Worm (Caenorhabditis elegans): Measurements from ENCODE around the gene sri-32.

sri-32 gene

DNA sequence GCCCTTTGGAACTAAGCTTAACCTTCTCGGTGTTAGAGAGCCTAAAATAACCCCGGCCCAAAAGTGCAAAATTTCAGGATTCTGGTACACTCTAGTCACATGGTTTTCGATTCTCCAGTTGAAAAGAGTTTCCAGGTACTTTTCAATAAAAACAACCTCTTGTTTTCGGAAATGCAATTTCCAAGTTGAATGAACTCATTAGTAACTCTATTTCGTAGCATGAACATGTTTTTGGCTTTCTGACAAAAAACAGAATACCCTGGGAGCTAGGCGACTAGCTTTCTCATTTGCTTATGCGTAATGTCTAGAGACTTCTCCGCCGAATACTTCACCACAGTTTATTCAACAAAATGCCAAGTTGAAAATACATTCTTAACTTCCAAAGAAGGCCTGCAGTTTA is 31.1 kb downstream of the sri-32 start, which contains the start of gene srh-71:
TSS of gene srh-71 (plus strand) at position 301 of the 400 bp plus-strand sequence.
- TF ChIP-seq nhr-77 (tag; optimal IDR thresholded peaks at IDR 0.05) (no peak), lin-35 (GFP tag; optimal IDR thresholded peaks at IDR 0.05) (no peak), swsn-7 (tag; optimal IDR thresholded peaks at IDR 0.05) (no peak), hlh-17 (GFP tag; optimal IDR thresholded peaks at IDR 0.05; ENCODE audit: borderline replicate concordance) (no peak), lir-3 (tag; optimal IDR thresholded peaks at IDR 0.05; ENCODE audit: poor library complexity) (no peak), snu-23 (GFP tag; optimal IDR thresholded peaks at IDR 0.05) (no peak), lin-15B (tag; optimal IDR thresholded peaks at IDR 0.05) (no peak), elt-2 (tag; optimal IDR thresholded peaks at IDR 0.05) (no peak), nhr-20 (tag; optimal IDR thresholded peaks at IDR 0.05) (no peak), mdl-1 (tag; optimal IDR thresholded peaks at IDR 0.05) (no peak), ztf-11 (tag; optimal IDR thresholded peaks at IDR 0.05) (no peak), irx-1 (tag; optimal IDR thresholded peaks at IDR 0.05) (no peak)

DNA sequence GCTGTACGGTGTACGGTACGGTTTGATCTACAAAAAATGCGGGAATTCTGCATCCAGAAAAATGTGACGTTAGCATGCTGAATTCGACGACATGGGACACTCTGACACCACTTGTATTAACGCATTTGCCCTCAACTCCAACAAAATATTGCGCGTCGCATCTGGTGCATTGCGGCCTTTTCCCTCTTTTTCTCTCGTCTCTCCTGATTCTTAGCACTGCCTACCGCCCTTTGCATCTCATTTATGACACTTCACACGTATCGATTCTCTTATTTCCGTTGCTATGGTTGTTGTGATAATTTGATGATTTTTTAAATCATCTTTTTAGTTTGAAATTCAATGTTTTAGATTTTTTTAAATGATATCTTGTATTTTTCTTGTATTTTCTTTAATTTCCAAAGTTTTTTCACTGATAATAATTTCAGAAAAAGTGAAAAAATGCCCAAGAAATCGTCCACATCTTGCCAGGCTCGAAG is 35.3 kb downstream of the sri-32 start, which contains the start of gene T10D4.6:
TSS of gene T10D4.6 (plus strand) at position 426 of the 476 bp plus-strand sequence.
- TF ChIP-seq aly-2 (tag; optimal IDR thresholded peaks at IDR 0.05) (no peak), pax-3 (tag; optimal IDR thresholded peaks at IDR 0.05) (no peak), F16B12.6 (tag; optimal IDR thresholded peaks at IDR 0.05) (peak; percentile 80), nhr-28 (tag; optimal IDR thresholded peaks at IDR 0.05) (no peak), jun-1 (tag; optimal IDR thresholded peaks at IDR 0.05) (no peak), ama-1 (optimal IDR thresholded peaks at IDR 0.05) (no peak), ceh-82 (tag; optimal IDR thresholded peaks at IDR 0.05) (peak in 1 of 3 experiments; percentile 19), hlh-4 (tag; optimal IDR thresholded peaks at IDR 0.05) (no peak), nhr-76 (tag; optimal IDR thresholded peaks at IDR 0.05) (no peak), ztf-4 (tag; optimal IDR thresholded peaks at IDR 0.05) (no peak), C34B4.2 (tag; optimal IDR thresholded peaks at IDR 0.05) (no peak), ztf-11 (tag; optimal IDR thresholded peaks at IDR 0.05) (no peak), rnt-1 (tag; optimal IDR thresholded peaks at IDR 0.05) (peak; percentile 22), lsy-2 (tag; optimal IDR thresholded peaks at IDR 0.05) (peak in 1 of 2 experiments; percentile 40), sptf-1 (tag; optimal IDR thresholded peaks at IDR 0.05) (no peak), tlp-1 (tag; optimal IDR thresholded peaks at IDR 0.05) (no peak), isw-1 (GFP tag; IDR thresholded peaks at IDR 0.05) (no peak), fkh-8 (tag; optimal IDR thresholded peaks at IDR 0.05) (no peak), mep-1 (tag; optimal IDR thresholded peaks at IDR 0.05) (peak; percentile 34), nhr-11 (tag; optimal IDR thresholded peaks at IDR 0.05) (no peak), snpc-4 (tag; optimal IDR thresholded peaks at IDR 0.05) (no peak), dpl-1 (GFP tag; optimal IDR thresholded peaks at IDR 0.05) (peak; percentile 17 to 51 (median 18)), lin-39 (tag; optimal IDR thresholded peaks at IDR 0.05) (no peak), mab-9 (GFP tag; IDR thresholded peaks at IDR 0.05) (no peak), unc-98 (GFP tag; IDR thresholded peaks at IDR 0.05) (no peak), ceh-88 (GFP tag; IDR thresholded peaks at IDR 0.05) (no peak), nhr-77 (tag; optimal IDR thresholded peaks at IDR 0.05) (no peak), ces-1 (GFP tag; optimal IDR thresholded peaks at IDR 0.05) (no peak), irx-1 (tag; optimal IDR thresholded peaks at IDR 0.05) (no peak), nhr-90 (tag; optimal IDR thresholded peaks at IDR 0.05; ENCODE audit: poor library complexity) (no peak), blmp-1 (tag; optimal IDR thresholded peaks at IDR 0.05) (no peak), ceh-63 (GFP tag; optimal IDR thresholded peaks at IDR 0.05) (no peak), lin-15B (tag; optimal IDR thresholded peaks at IDR 0.05) (no peak), Y116A8C.19 (tag; optimal IDR thresholded peaks at IDR 0.05; ENCODE audit: borderline replicate concordance) (no peak), pag-3 (tag; optimal IDR thresholded peaks at IDR 0.05; ENCODE audit: borderline replicate concordance, insufficient read depth) (no peak), xbp-1 (tag; optimal IDR thresholded peaks at IDR 0.05) (no peak), hlh-17 (GFP tag; optimal IDR thresholded peaks at IDR 0.05; ENCODE audit: borderline replicate concordance) (no peak), unc-130 (tag; optimal IDR thresholded peaks at IDR 0.05) (no peak), nhr-237 (tag; optimal IDR thresholded peaks at IDR 0.05) (no peak), zag-1 (tag; optimal IDR thresholded peaks at IDR 0.05) (no peak), C16A3.4 (tag; optimal IDR thresholded peaks at IDR 0.05) (no peak), alr-1 (tag; optimal IDR thresholded peaks at IDR 0.05; ENCODE audit: borderline replicate concordance) (no peak), unc-86 (tag; optimal IDR thresholded peaks at IDR 0.05) (no peak), ceh-8 (GFP tag; optimal IDR thresholded peaks at IDR 0.05) (no peak)

Measured in whole organism, L1 larva.